Fruit fly (Drosophila melanogaster) whole organism, embryonic: ENCODE measurements around the gene CG3078.
A peak's percentile ranks its signal among the peaks of the same experiment; 100 is the strongest.

ENCODE experiments used
- B-H1 ChIP-seq: fragments of 200-800 bp; sonication (Bioruptor generic); IDR thresholded peaks from 3 replicates; pipeline ENCODE4 v1.3.6; 2022; ENCODE audit warnings: missing biosample characterization, missing genetic modification characterization
- Bgb ChIP-seq: fragments of 200-800 bp; sonication (Bioruptor generic); IDR thresholded peaks from 2 replicates; pipeline ENCODE4 v1.3.6; 2022; ENCODE audit warnings: missing biosample characterization, missing genetic modification characterization; ENCODE audit not compliant: partially characterized antibody
- CG11085 ChIP-seq: fragments of 200-800 bp; sonication (Bioruptor generic); IDR thresholded peaks from 2 replicates; pipeline ENCODE4 v1.3.6; 2022; ENCODE audit warnings: missing biosample characterization, missing genetic modification characterization
- CG14441 ChIP-seq: fragments of 200-800 bp; sonication (Bioruptor generic); IDR thresholded peaks from 2 replicates; pipeline ENCODE4 v1.3.6; 2022; ENCODE audit warnings: missing biosample characterization, missing genetic modification characterization
- CG15269 ChIP-seq: fragments of 200-800 bp; sonication (Bioruptor generic); optimal IDR thresholded peaks from 2 replicates; lab custom pipeline; 2018; ENCODE audit warnings: missing biosample characterization, mild to moderate bottlenecking, missing genetic modification characterization, moderate library complexity
- CG1647 ChIP-seq: fragments of 200-800 bp; sonication (Bioruptor generic); optimal IDR thresholded peaks from 3 replicates; lab custom pipeline; 2016; ENCODE audit warnings: missing biosample characterization, missing genetic modification characterization
- CG16815 ChIP-seq: fragments of 200-800 bp; sonication (Bioruptor generic); optimal IDR thresholded peaks from 3 replicates; lab custom pipeline; 2017; ENCODE audit warnings: missing biosample characterization, mild to moderate bottlenecking, missing genetic modification characterization
- CG17359 ChIP-seq: fragments of 200-800 bp; sonication (Bioruptor generic); optimal IDR thresholded peaks from 3 replicates; lab custom pipeline; 2018; ENCODE audit warnings: missing biosample characterization, mild to moderate bottlenecking, missing genetic modification characterization, moderate library complexity
- CG18011 ChIP-seq: fragments of 200-800 bp; sonication (Bioruptor generic); optimal IDR thresholded peaks from 2 replicates; lab custom pipeline; 2017; ENCODE audit warnings: missing biosample characterization, missing genetic modification characterization, mild to moderate bottlenecking, moderate library complexity, missing genotype
- CG18262 ChIP-seq: fragments of 200-800 bp; optimal IDR thresholded peaks from 3 replicates; lab custom pipeline; 2019; ENCODE audit warnings: missing biosample characterization, mild to moderate bottlenecking, missing genetic modification characterization, moderate library complexity
- CG2678 ChIP-seq: fragments of 200-800 bp; sonication (Bioruptor generic); optimal IDR thresholded peaks from 3 replicates; lab custom pipeline; 2019; ENCODE audit warnings: missing biosample characterization, mild to moderate bottlenecking, missing genetic modification characterization, moderate library complexity
- CG33213 ChIP-seq: fragments of 200-800 bp; sonication (Bioruptor generic); optimal IDR thresholded peaks from 3 replicates; lab custom pipeline; 2016; ENCODE audit warnings: missing biosample characterization, missing genetic modification characterization
- CG3726 ChIP-seq: fragments of 200-800 bp; sonication (Bioruptor generic); IDR thresholded peaks from 3 replicates; pipeline ENCODE4, ENCODE4 v1.3.6; 2022; ENCODE audit warnings: missing biosample characterization, missing genetic modification characterization
- CG4328 ChIP-seq: fragments of 200-800 bp; sonication (Bioruptor generic); optimal IDR thresholded peaks from 3 replicates; lab custom pipeline; 2017; ENCODE audit warnings: missing biosample characterization, missing genetic modification reagents, missing genetic modification characterization
- CG5180 ChIP-seq: fragments of 200-800 bp; sonication (Bioruptor generic); optimal IDR thresholded peaks from 3 replicates; lab custom pipeline; 2017; ENCODE audit warnings: missing biosample characterization, missing genetic modification characterization, mild to moderate bottlenecking, moderate library complexity, missing genetic modification reagents
- CG6272 ChIP-seq: fragments of 200-800 bp; sonication (Bioruptor generic); IDR thresholded peaks from 2 replicates; pipeline ENCODE4 v1.3.6; 2022; ENCODE audit warnings: missing biosample characterization, missing genetic modification characterization
- CG8089 ChIP-seq: fragments of 200-800 bp; sonication (Bioruptor generic); optimal IDR thresholded peaks from 3 replicates; lab custom pipeline; 2016; ENCODE audit warnings: missing biosample characterization, missing genetic modification characterization
- CG9797 ChIP-seq: fragments of 200-800 bp; sonication (Bioruptor generic); optimal IDR thresholded peaks from 3 replicates; lab custom pipeline; 2018; ENCODE audit warnings: missing biosample characterization, mild to moderate bottlenecking, missing genetic modification characterization
- CHES-1-like ChIP-seq: fragments of 200-800 bp; sonication (Bioruptor generic); optimal IDR thresholded peaks from 2 replicates; lab custom pipeline; 2016; ENCODE audit warnings: missing biosample characterization, missing genetic modification characterization
- Chrac-16 ChIP-seq: fragments of 200-800 bp; sonication (Bioruptor generic); optimal IDR thresholded peaks from 3 replicates; lab custom pipeline; 2016; ENCODE audit warnings: missing biosample characterization, missing genetic modification characterization
- CoRest ChIP-seq: fragments of 200-800 bp; sonication (Bioruptor generic); optimal IDR thresholded peaks from 3 replicates; lab custom pipeline; 2018; ENCODE audit warnings: missing biosample characterization, mild to moderate bottlenecking, missing genetic modification characterization, moderate library complexity
- D19B ChIP-seq: fragments of 200-800 bp; sonication (Bioruptor generic); optimal IDR thresholded peaks from 2 replicates; lab custom pipeline; 2017; ENCODE audit warnings: missing biosample characterization, mild to moderate bottlenecking, missing genetic modification characterization
- Fer1 ChIP-seq: fragments of 200-800 bp; sonication (Bioruptor generic); optimal IDR thresholded peaks from 2 replicates; lab custom pipeline; 2017; ENCODE audit warnings: missing biosample characterization, mild to moderate bottlenecking, missing genetic modification characterization
- Gug ChIP-seq: fragments of 200-800 bp; sonication (Bioruptor generic); IDR thresholded peaks from 4 replicates; pipeline ENCODE4 v1.3.6; 2022; ENCODE audit warnings: missing biosample characterization, missing genetic modification characterization
- HmgZ ChIP-seq: fragments of 200-800 bp; sonication (Bioruptor generic); optimal IDR thresholded peaks from 2 replicates; lab custom pipeline; 2018; ENCODE audit warnings: missing biosample characterization, mild to moderate bottlenecking, missing genetic modification characterization
- Hr78 ChIP-seq, 2 experiments: fragments of 200-800 bp in 1 of 2; fragments of >200 bp in 1 of 2; sonication (Bioruptor generic) in 1 of 2; optimal IDR thresholded peaks; 2 replicates each; lab custom pipeline; 2017 to 2019; ENCODE audit warnings: missing biosample characterization in 2 of 2, missing genetic modification characterization in 2 of 2, mild to moderate bottlenecking in 1 of 2, moderate library complexity in 1 of 2
- NC2β ChIP-seq: fragments of 200-800 bp; sonication (Bioruptor generic); optimal IDR thresholded peaks from 2 replicates; lab custom pipeline; 2016; ENCODE audit warnings: missing biosample characterization, missing genetic modification characterization
- Oli ChIP-seq: fragments of 200-800 bp; sonication (Bioruptor generic); optimal IDR thresholded peaks from 2 replicates; lab custom pipeline; 2018; ENCODE audit warnings: missing biosample characterization, mild to moderate bottlenecking, missing genetic modification characterization, moderate library complexity
- Taf1 ChIP-seq: fragments of 200-800 bp; sonication (Bioruptor generic); IDR thresholded peaks from 2 replicates; pipeline ENCODE4 v1.3.6; 2022; ENCODE audit warnings: missing biosample characterization, missing genetic modification characterization
- Trl ChIP-seq, 3 experiments: fragments of >200 bp in 2 of 3; fragments of 200-800 bp in 1 of 3; sonication (Bioruptor generic) in 1 of 3; optimal IDR thresholded peaks; 2 replicates in 1 of 3; 3 replicates in 2 of 3; lab custom pipeline; 2016 to 2017; ENCODE audit warnings: missing biosample characterization in 1 of 3, missing genetic modification characterization in 1 of 3
- amos ChIP-seq: fragments of 200-800 bp; sonication (Bioruptor generic); IDR thresholded peaks from 2 replicates; pipeline ENCODE4 v1.3.6; 2022; ENCODE audit warnings: missing biosample characterization, missing genetic modification characterization; ENCODE audit not compliant: partially characterized antibody
- ase ChIP-seq: fragments of 200-800 bp; sonication (Bioruptor generic); IDR thresholded peaks from 3 replicates; pipeline ENCODE4 v1.3.6; 2022; ENCODE audit warnings: missing biosample characterization, missing genetic modification characterization
- caup ChIP-seq: fragments of 200-800 bp; sonication (Bioruptor generic); optimal IDR thresholded peaks from 3 replicates; lab custom pipeline; 2017; ENCODE audit warnings: missing biosample characterization, mild to moderate bottlenecking, missing genetic modification characterization, moderate library complexity; ENCODE audit not compliant: severe bottlenecking
- corto ChIP-seq: fragments of 200-800 bp; sonication (Bioruptor generic); optimal IDR thresholded peaks from 2 replicates; lab custom pipeline; 2016; ENCODE audit warnings: missing biosample characterization, mild to moderate bottlenecking, missing genetic modification characterization, moderate library complexity
- crol ChIP-seq: fragments of 200-800 bp; sonication (Bioruptor generic); IDR thresholded peaks from 2 replicates; pipeline ENCODE4 v1.3.6; 2022; ENCODE audit warnings: missing biosample characterization, missing genetic modification characterization
- ems ChIP-seq: fragments of 200-800 bp; sonication (Bioruptor generic); optimal IDR thresholded peaks from 3 replicates; lab custom pipeline; 2016; ENCODE audit warnings: missing biosample characterization, missing genetic modification characterization
- klu ChIP-seq: fragments of 200-800 bp; sonication (Bioruptor generic); IDR thresholded peaks from 2 replicates; pipeline ENCODE4 v1.3.6; 2022; ENCODE audit warnings: missing biosample characterization, missing genetic modification characterization
- lbe ChIP-seq: fragments of 200-800 bp; sonication (Bioruptor generic); optimal IDR thresholded peaks from 2 replicates; lab custom pipeline; 2016; ENCODE audit warnings: missing biosample characterization, mild to moderate bottlenecking, missing genetic modification characterization
- maf-S ChIP-seq: fragments of 200-800 bp; sonication (Bioruptor generic); optimal IDR thresholded peaks from 2 replicates; lab custom pipeline; 2016; ENCODE audit warnings: missing biosample characterization, missing genetic modification characterization
- nerfin-1 ChIP-seq: fragments of 200-800 bp; sonication (Bioruptor generic); optimal IDR thresholded peaks from 3 replicates; lab custom pipeline; 2019; ENCODE audit warnings: missing biosample characterization, mild to moderate bottlenecking, missing genetic modification characterization, moderate library complexity
- oc ChIP-seq: fragments of 200-800 bp; sonication (Bioruptor generic); optimal IDR thresholded peaks from 2 replicates; lab custom pipeline; 2018; ENCODE audit warnings: missing biosample characterization, mild to moderate bottlenecking, missing genetic modification characterization, moderate library complexity
- pfk ChIP-seq: fragments of 200-800 bp; sonication (Bioruptor generic); optimal IDR thresholded peaks from 2 replicates; lab custom pipeline; 2018; ENCODE audit warnings: missing biosample characterization, mild to moderate bottlenecking, missing genetic modification characterization, moderate library complexity
- slou ChIP-seq: fragments of 200-800 bp; sonication (Bioruptor generic); optimal IDR thresholded peaks from 3 replicates; lab custom pipeline; 2016; ENCODE audit warnings: missing biosample characterization, missing genetic modification characterization
- ssp ChIP-seq: fragments of 200-800 bp; sonication (Bioruptor generic); IDR thresholded peaks from 2 replicates; pipeline ENCODE4 v1.3.6; 2022; ENCODE audit warnings: missing biosample characterization, missing genetic modification characterization
- stwl ChIP-seq: fragments of 200-800 bp; sonication (Bioruptor generic); optimal IDR thresholded peaks from 3 replicates; lab custom pipeline; 2018; ENCODE audit warnings: missing biosample characterization, mild to moderate bottlenecking, missing genetic modification characterization, moderate library complexity
- ttk ChIP-seq: fragments of 200-800 bp; sonication (Bioruptor generic); IDR thresholded peaks from 2 replicates; pipeline ENCODE4 v2.1.2; 2022; ENCODE audit warnings: missing biosample characterization, missing genetic modification characterization
- vnd ChIP-seq: fragments of 200-800 bp; sonication (Bioruptor generic); IDR thresholded peaks from 3 replicates; pipeline ENCODE4 v1.3.6; 2022; ENCODE audit warnings: missing biosample characterization, missing genetic modification characterization; ENCODE audit not compliant: partially characterized antibody
- wdn ChIP-seq: fragments of 200-800 bp; sonication (Bioruptor generic); IDR thresholded peaks from 2 replicates; pipeline ENCODE4 v1.3.6; 2022; ENCODE audit warnings: missing biosample characterization, missing genetic modification characterization
- zen2 ChIP-seq: fragments of 200-800 bp; sonication (Bioruptor generic); IDR thresholded peaks from 3 replicates; pipeline ENCODE4 v1.3.6; 2022; ENCODE audit warnings: missing biosample characterization, missing genetic modification characterization; ENCODE audit not compliant: partially characterized antibody

The CG3078 gene

DNA sequence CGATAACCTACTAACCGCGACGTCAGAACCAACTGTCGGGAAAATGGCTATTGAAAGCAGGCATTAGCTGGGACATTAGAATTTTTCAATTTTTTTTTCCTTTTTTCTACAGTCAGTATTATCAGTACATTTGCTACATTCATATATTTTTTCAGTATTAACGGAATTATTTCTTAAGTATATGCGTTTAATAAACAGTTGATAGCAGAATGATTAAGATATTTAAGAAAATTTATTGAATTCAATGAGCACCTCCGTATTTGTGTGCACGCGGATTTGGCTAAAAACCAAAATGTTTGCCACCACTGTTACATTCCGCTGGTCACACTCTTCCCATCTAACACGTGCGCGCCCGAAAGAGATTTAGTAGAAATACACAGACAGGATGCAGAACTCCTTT is 2.8 kb upstream of the CG3078 start, which contains the start of the genes temp and CG3071 (continued):
- no peak for TF ChIP-seq ttk (GFP tag; lab: Robert Waterston, UW)
- TF ChIP-seq Oli: peak; percentile 61
- peak; percentile 51 for TF ChIP-seq CG4328 (GFP tag; lab: Kevin White, UChicago)
- peak; percentile 62 for TF ChIP-seq ssp
- TF ChIP-seq vnd (GFP tag; lab: Robert Waterston, UW): no peak
- peak; percentile 63 for TF ChIP-seq Fer1 (GFP tag; lab: Kevin White, UChicago)
- peak; percentile 6 for TF ChIP-seq CG5180 (GFP tag; lab: Kevin White, UChicago)
- TF ChIP-seq ems (GFP tag; lab: Kevin White, UChicago): peak; percentile 34
- peak; percentile 33; the same call in 1 of the 2 replicates for TF ChIP-seq CG11085 (GFP tag; lab: Robert Waterston, UW)
- peak; percentile 48 for TF ChIP-seq slou (GFP tag; lab: Kevin White, UChicago)
- TF ChIP-seq Taf1 (GFP tag; lab: Robert Waterston, UW): peak; percentile 20; the same call in 1 of the 2 replicates
- peak; percentile 25 for TF ChIP-seq caup (GFP tag; lab: Kevin White, UChicago)
- TF ChIP-seq Bgb: no peak
- TF ChIP-seq CoRest (tag; lab: Kevin White, UChicago): peak; percentile 83
- no peak for TF ChIP-seq corto
- TF ChIP-seq ase: no peak
- no peak for TF ChIP-seq wdn (GFP tag; lab: Robert Waterston, UW)
- peak; percentile 70 for TF ChIP-seq maf-S (GFP tag; lab: Kevin White, UChicago)
- TF ChIP-seq Hr78 (GFP tag; optimal IDR thresholded peaks at IDR 0.05; lab: Kevin White, UChicago): no peak
- peak; percentile 56 for TF ChIP-seq nerfin-1
- no peak for TF ChIP-seq Trl (optimal IDR thresholded peaks at IDR 0.05; lab: Kevin White, UChicago)
- peak; percentile 53 for TF ChIP-seq Trl (GFP tag; optimal IDR thresholded peaks at IDR 0.05; lab: Kevin White, UChicago)
- TF ChIP-seq pfk: no peak
- peak; percentile 76 for TF ChIP-seq CG9797
- no peak for TF ChIP-seq B-H1 (GFP tag; lab: Robert Waterston, UW)
- peak; percentile 54; the same call in 2 of the 4 replicates for TF ChIP-seq Gug (GFP tag; lab: Robert Waterston, UW)
- peak; percentile 66 for TF ChIP-seq Chrac-16 (GFP tag; lab: Kevin White, UChicago)
- TF ChIP-seq CHES-1-like: peak; percentile 46
- TF ChIP-seq CG3726 (GFP tag; lab: Robert Waterston, UW): no peak
- peak; percentile 65 for TF ChIP-seq CG16815
- TF ChIP-seq lbe: peak; percentile 9
- peak; percentile 2 for TF ChIP-seq CG17359 (tag; lab: Kevin White, UChicago)
- peak; percentile 56 for TF ChIP-seq CG6272 (GFP tag; lab: Robert Waterston, UW)
- TF ChIP-seq HmgZ (tag; lab: Kevin White, UChicago): peak; percentile 61
- no peak for TF ChIP-seq amos (GFP tag; lab: Robert Waterston, UW)
- TF ChIP-seq D19B (GFP tag; lab: Kevin White, UChicago): peak; percentile 38
- peak; percentile 61 for TF ChIP-seq CG15269 (tag; lab: Kevin White, UChicago)
- TF ChIP-seq CG18011 (GFP tag; lab: Kevin White, UChicago): peak; percentile 35
- TF ChIP-seq oc (tag; lab: Kevin White, UChicago): peak; percentile 49
- TF ChIP-seq CG33213 (GFP tag; lab: Kevin White, UChicago): no peak
- TF ChIP-seq klu (GFP tag; lab: Robert Waterston, UW): peak; percentile 56; the same call in 1 of the 2 replicates
- no peak for TF ChIP-seq crol (GFP tag; lab: Robert Waterston, UW)
- peak; percentile 45; the same call in 1 of the 2 replicates for TF ChIP-seq CG14441 (GFP tag; lab: Robert Waterston, UW)
- peak; percentile 61 for TF ChIP-seq CG18262 (tag; lab: Kevin White, UChicago)
- no peak for TF ChIP-seq CG1647 (GFP tag; lab: Kevin White, UChicago)
- peak; percentile 7 for TF ChIP-seq CG8089 (GFP tag; lab: Kevin White, UChicago)
- no peak for TF ChIP-seq zen2
- peak; percentile 77 for TF ChIP-seq CG2678 (tag; lab: Kevin White, UChicago)
- peak; percentile 14 for TF ChIP-seq stwl (tag; lab: Kevin White, UChicago)
- TF ChIP-seq NC2β (GFP tag; lab: Kevin White, UChicago): peak; percentile 59
